Worm (Caenorhabditis elegans): ENCODE measurements around the gene C05G5.7.

Gene C05G5.7

ce11 chrX:14756606-14757005, 13.0 kb upstream of the C05G5.7 start:
- TF ChIP-seq F52B5.7 (tag; optimal IDR thresholded peaks at IDR 0.05) (peak; percentile 19), mcd-1 (GFP tag; IDR thresholded peaks at IDR 0.05) (0 out of 2 replicates have a peak, but pooled peaks have one; percentile 8), zfh-2 (GFP tag; conservative IDR thresholded peaks at IDR 0.05) (peak; percentile 73), tlf-1 (GFP tag; optimal IDR thresholded peaks at IDR 0.05) (no peak), let-526 (GFP tag; IDR thresholded peaks at IDR 0.05) (no peak), snpc-4 (GFP tag; optimal IDR thresholded peaks at IDR 0.05) (no peak), snpc-4 (tag; optimal IDR thresholded peaks at IDR 0.05) (peak in 2 of 4 experiments; percentile 8 to 17)

- TF ChIP-seq let-607 (tag; optimal IDR thresholded peaks at IDR 0.05), result peak; percentile 7 to 62
- TF ChIP-seq nhr-80 (tag; optimal IDR thresholded peaks at IDR 0.05), result peak; percentile 71
- no peak for TF ChIP-seq dox-1 (GFP tag; IDR thresholded peaks at IDR 0.05)
- TF ChIP-seq dpff-1 (tag; optimal IDR thresholded peaks at IDR 0.05), result no peak
- no peak for TF ChIP-seq hlh-12 (tag; optimal IDR thresholded peaks at IDR 0.05)
- no peak for TF ChIP-seq zfh-2 (GFP tag; conservative IDR thresholded peaks at IDR 0.05)
- no peak for TF ChIP-seq ceh-58 (GFP tag; IDR thresholded peaks at IDR 0.05)
- no peak for TF ChIP-seq cebp-2 (GFP tag; IDR thresholded peaks at IDR 0.05)
- TF ChIP-seq egl-18 (GFP tag; IDR thresholded peaks at IDR 0.05), result no peak
- TF ChIP-seq madf-8 (GFP tag; conservative IDR thresholded peaks at IDR 0.05), result no peak
Observed at ce11 chrX:14755847-14756246, 12.3 kb upstream of the C05G5.7 start.

ce11 chrX:14753514-14754076, 10.0 kb upstream of the C05G5.7 start, which contains the start of gene sucl-1:
TSS of gene sucl-1 (plus strand) at chrX:14754026.
- TF ChIP-seq F23B12.7 (tag; optimal IDR thresholded peaks at IDR 0.05; ENCODE audit: insufficient read depth) (peak; percentile 77), repo-1 (tag; optimal IDR thresholded peaks at IDR 0.05) (peak; percentile 1), chd-7 (tag; optimal IDR thresholded peaks at IDR 0.05) (peak; percentile 70), F49E8.2 (tag; optimal IDR thresholded peaks at IDR 0.05; ENCODE audit: insufficient read depth) (no peak), tlf-1 (GFP tag; optimal IDR thresholded peaks at IDR 0.05) (peak; percentile 12), D2030.7 (GFP tag; IDR thresholded peaks at IDR 0.05) (no peak), somi-1 (GFP tag; optimal IDR thresholded peaks at IDR 0.05) (peak; percentile 35), egrh-3 (GFP tag; IDR thresholded peaks at IDR 0.05) (peak; percentile 60; the same call in 1 of the 2 replicates), nhr-90 (tag; optimal IDR thresholded peaks at IDR 0.05) (peak; percentile 55), gei-17 (GFP tag; optimal IDR thresholded peaks at IDR 0.05) (peak; percentile 30), ztf-26 (tag; optimal IDR thresholded peaks at IDR 0.05) (peak; percentile 73), hmg-1.2 (GFP tag; IDR thresholded peaks at IDR 0.05) (peak; percentile 81), lin-26 (GFP tag; IDR thresholded peaks at IDR 0.05) (peak; percentile 72), madf-6 (GFP tag; IDR thresholded peaks at IDR 0.05) (peak; percentile 27; the same call in 1 of the 2 replicates), lir-1 (GFP tag; conservative IDR thresholded peaks at IDR 0.05) (0 out of 2 replicates have a peak, but pooled peaks have one; percentile 35), nhr-80 (tag; optimal IDR thresholded peaks at IDR 0.05) (peak; percentile 99), attf-5 (GFP tag; optimal IDR thresholded peaks at IDR 0.05) (peak; percentile 89), dox-1 (GFP tag; IDR thresholded peaks at IDR 0.05) (peak; percentile 94), nfyb-1 (GFP tag; IDR thresholded peaks at IDR 0.05) (peak; percentile 84), ceh-27 (GFP tag; optimal IDR thresholded peaks at IDR 0.05) (peak; percentile 90), B0336.3 (GFP tag; IDR thresholded peaks at IDR 0.05) (peak; percentile 46; the same call in 1 of the 2 replicates), lsy-27 (tag; optimal IDR thresholded peaks at IDR 0.05; ENCODE audit: borderline replicate concordance, insufficient read depth) (no peak), ztf-25 (GFP tag; IDR thresholded peaks at IDR 0.05) (no peak), F33H1.4 (GFP tag; IDR thresholded peaks at IDR 0.05) (no peak), egl-44 (GFP tag; IDR thresholded peaks at IDR 0.05) (0 out of 2 replicates have a peak, but pooled peaks have one; percentile 66), Y53G8AR.9 (GFP tag; conservative IDR thresholded peaks at IDR 0.05) (0 out of 2 replicates have a peak, but pooled peaks have one; percentile 37), ets-4 (GFP tag; optimal IDR thresholded peaks at IDR 0.05) (peak; percentile 86), snpc-4 (GFP tag; optimal IDR thresholded peaks at IDR 0.05) (peak; percentile 32), snpc-4 (tag; optimal IDR thresholded peaks at IDR 0.05) (peak; percentile 68 to 75 (median 72)), akir-1 (GFP tag; optimal IDR thresholded peaks at IDR 0.05) (peak; percentile 21), tbp1 (GFP tag; optimal IDR thresholded peaks at IDR 0.05) (peak; percentile 56), cebp-2 (GFP tag; IDR thresholded peaks at IDR 0.05) (no peak), attf-3 (GFP tag; conservative IDR thresholded peaks at IDR 0.05) (0 out of 2 replicates have a peak, but pooled peaks have one; percentile 36)

Data from whole organism, young adult.